Fruit fly (Drosophila melanogaster) whole organism, embryonic: ENCODE data around the gene dpr20.
A peak's percentile ranks its signal among the peaks of the same experiment; 100 is the strongest.

Experiments used
- Aef1 ChIP-seq: fragments of 200-800 bp; sonication (Bioruptor generic); IDR thresholded peaks from 3 replicates; pipeline ENCODE4 v1.3.6; 2022; ENCODE audit warnings: missing biosample characterization, missing genetic modification characterization
- Atf3 ChIP-seq: fragments of 200-800 bp; sonication (Bioruptor generic); optimal IDR thresholded peaks from 3 replicates; lab custom pipeline; 2016; ENCODE audit warnings: missing biosample characterization, missing genetic modification characterization
- Bdp1 ChIP-seq: fragments of 200-800 bp; sonication (Bioruptor generic); optimal IDR thresholded peaks from 3 replicates; lab custom pipeline; 2016; ENCODE audit warnings: missing biosample characterization, missing genetic modification characterization
- Blimp-1 ChIP-seq: fragments of 200-800 bp; sonication (Bioruptor generic); optimal IDR thresholded peaks from 3 replicates; lab custom pipeline; 2018; ENCODE audit warnings: missing biosample characterization, missing genetic modification characterization, mild to moderate bottlenecking, moderate library complexity, missing genetic modification reagents
- CG10274 ChIP-seq: fragments of 200-800 bp; sonication (Bioruptor generic); optimal IDR thresholded peaks from 3 replicates; lab custom pipeline; 2017; ENCODE audit warnings: missing biosample characterization, mild to moderate bottlenecking, missing genetic modification characterization
- CG10431 ChIP-seq: fragments of 200-800 bp; sonication (Bioruptor generic); optimal IDR thresholded peaks from 3 replicates; lab custom pipeline; 2018; ENCODE audit warnings: missing biosample characterization, mild to moderate bottlenecking, missing genetic modification characterization
- CG10654 ChIP-seq: fragments of 200-800 bp; sonication (Bioruptor generic); optimal IDR thresholded peaks from 2 replicates; lab custom pipeline; 2016; ENCODE audit warnings: missing biosample characterization, missing genetic modification characterization
- CG11504 ChIP-seq: fragments of 200-800 bp; sonication (Bioruptor generic); optimal IDR thresholded peaks from 3 replicates; lab custom pipeline; 2019; ENCODE audit warnings: missing biosample characterization, mild to moderate bottlenecking, missing genetic modification characterization, moderate library complexity
- CG11560 ChIP-seq: fragments of 200-800 bp; sonication (Bioruptor generic); IDR thresholded peaks from 3 replicates; pipeline ENCODE4 v1.3.6; 2022; ENCODE audit warnings: missing biosample characterization, missing genetic modification characterization
- CG13287 ChIP-seq: fragments of 200-800 bp; sonication (Bioruptor generic); IDR thresholded peaks from 2 replicates; pipeline ENCODE4 v1.3.6; 2022; ENCODE audit warnings: missing biosample characterization, missing genetic modification characterization; ENCODE audit not compliant: partially characterized antibody
- CG13424 ChIP-seq: fragments of 200-800 bp; sonication (Bioruptor generic); optimal IDR thresholded peaks from 2 replicates; lab custom pipeline; 2019; ENCODE audit warnings: missing biosample characterization, mild to moderate bottlenecking, missing genetic modification characterization, moderate library complexity
- CG14710 ChIP-seq: fragments of 200-800 bp; sonication (Bioruptor generic); optimal IDR thresholded peaks from 3 replicates; lab custom pipeline; 2019; ENCODE audit warnings: missing biosample characterization, mild to moderate bottlenecking, missing genetic modification characterization, moderate library complexity
- CG15514 ChIP-seq: fragments of 200-800 bp; sonication (Bioruptor generic); optimal IDR thresholded peaks from 3 replicates; lab custom pipeline; 2017; ENCODE audit warnings: missing biosample characterization, missing genetic modification characterization, mild to moderate bottlenecking, moderate library complexity, missing genetic modification reagents
- CG16863 ChIP-seq: fragments of 200-800 bp; sonication (Bioruptor generic); optimal IDR thresholded peaks from 3 replicates; lab custom pipeline; 2016; ENCODE audit warnings: missing biosample characterization, missing genetic modification characterization
- CG17359 ChIP-seq: fragments of 200-800 bp; sonication (Bioruptor generic); optimal IDR thresholded peaks from 3 replicates; lab custom pipeline; 2018; ENCODE audit warnings: missing biosample characterization, mild to moderate bottlenecking, missing genetic modification characterization, moderate library complexity
- CG2889 ChIP-seq: fragments of 200-800 bp; sonication (Bioruptor generic); IDR thresholded peaks from 3 replicates; pipeline ENCODE4 v1.3.6; 2022; ENCODE audit warnings: missing biosample characterization, missing genetic modification characterization
- CG4282 ChIP-seq: fragments of 200-800 bp; sonication (Bioruptor generic); optimal IDR thresholded peaks from 2 replicates; lab custom pipeline; 2016; ENCODE audit warnings: missing biosample characterization, missing genetic modification characterization
- CG6654 ChIP-seq: fragments of 200-800 bp; sonication (Bioruptor generic); optimal IDR thresholded peaks from 2 replicates; lab custom pipeline; 2017; ENCODE audit warnings: missing biosample characterization, mild to moderate bottlenecking, missing genetic modification characterization
- CG6791 ChIP-seq: fragments of 200-800 bp; sonication (Bioruptor generic); IDR thresholded peaks from 3 replicates; pipeline ENCODE4 v1.3.6; 2022; ENCODE audit warnings: missing biosample characterization, missing genetic modification characterization; ENCODE audit not compliant: partially characterized antibody
- CG9609 ChIP-seq: fragments of 200-800 bp; sonication (Bioruptor generic); optimal IDR thresholded peaks from 3 replicates; lab custom pipeline; 2016; ENCODE audit warnings: missing biosample characterization, missing genetic modification characterization
- CoRest ChIP-seq: fragments of 200-800 bp; sonication (Bioruptor generic); optimal IDR thresholded peaks from 3 replicates; lab custom pipeline; 2018; ENCODE audit warnings: missing biosample characterization, mild to moderate bottlenecking, missing genetic modification characterization, moderate library complexity
- Deaf1 ChIP-seq: fragments of 200-800 bp; optimal IDR thresholded peaks from 3 replicates; lab custom pipeline; 2019; ENCODE audit warnings: missing biosample characterization, mild to moderate bottlenecking, missing genetic modification characterization, moderate library complexity
- HHEX ChIP-seq: fragments of 200-800 bp; sonication (Bioruptor generic); optimal IDR thresholded peaks from 3 replicates; lab custom pipeline; 2017; ENCODE audit warnings: missing biosample characterization, mild to moderate bottlenecking, missing genetic modification characterization, missing genetic modification reagents
- HLHmδ ChIP-seq: fragments of 200-800 bp; sonication (Bioruptor generic); optimal IDR thresholded peaks from 2 replicates; lab custom pipeline; 2018; ENCODE audit warnings: missing biosample characterization, mild to moderate bottlenecking, missing genetic modification characterization, moderate library complexity
- MESR4 ChIP-seq: fragments of 200-800 bp; sonication (Bioruptor generic); optimal IDR thresholded peaks from 2 replicates; lab custom pipeline; 2018; ENCODE audit warnings: missing biosample characterization, mild to moderate bottlenecking, missing genetic modification characterization, moderate library complexity
- MTF-1 ChIP-seq: fragments of 200-800 bp; sonication (Bioruptor generic); optimal IDR thresholded peaks from 2 replicates; lab custom pipeline; 2018; ENCODE audit warnings: missing biosample characterization, mild to moderate bottlenecking, missing genetic modification characterization, borderline replicate concordance
- Myb ChIP-seq: fragments of 200-800 bp; sonication (Bioruptor generic); optimal IDR thresholded peaks from 2 replicates; lab custom pipeline; 2016; ENCODE audit warnings: missing biosample characterization, missing genetic modification characterization
- PHDP ChIP-seq: fragments of 200-800 bp; sonication (Bioruptor generic); optimal IDR thresholded peaks from 3 replicates; lab custom pipeline; 2018; ENCODE audit warnings: missing biosample characterization, mild to moderate bottlenecking, missing genetic modification characterization, moderate library complexity
- Sry-δ ChIP-seq: fragments of 200-800 bp; sonication (Bioruptor generic); optimal IDR thresholded peaks from 2 replicates; lab custom pipeline; 2016; ENCODE audit warnings: missing biosample characterization, missing genetic modification characterization
- Trl ChIP-seq, 3 experiments: fragments of >200 bp in 2 of 3; fragments of 200-800 bp in 1 of 3; sonication (Bioruptor generic) in 1 of 3; optimal IDR thresholded peaks; 2 replicates in 1 of 3; 3 replicates in 2 of 3; lab custom pipeline; 2016 to 2017; ENCODE audit warnings: missing biosample characterization in 1 of 3, missing genetic modification characterization in 1 of 3
- ab ChIP-seq: fragments of 200-800 bp; sonication (Bioruptor generic); optimal IDR thresholded peaks from 2 replicates; lab custom pipeline; 2016; ENCODE audit warnings: missing biosample characterization, missing genetic modification characterization
- caup ChIP-seq: fragments of 200-800 bp; sonication (Bioruptor generic); optimal IDR thresholded peaks from 3 replicates; lab custom pipeline; 2017; ENCODE audit warnings: missing biosample characterization, mild to moderate bottlenecking, missing genetic modification characterization, moderate library complexity; ENCODE audit not compliant: severe bottlenecking
- dimm ChIP-seq: fragments of 200-800 bp; sonication (Bioruptor generic); IDR thresholded peaks from 2 replicates; pipeline ENCODE4 v1.3.6; 2022; ENCODE audit warnings: missing biosample characterization, missing genetic modification characterization
- dm ChIP-seq: fragments of 200-800 bp; sonication (Bioruptor generic); optimal IDR thresholded peaks from 3 replicates; lab custom pipeline; 2016; ENCODE audit warnings: missing biosample characterization, missing genetic modification characterization
- emc ChIP-seq: fragments of 200-800 bp; sonication (Bioruptor generic); optimal IDR thresholded peaks from 2 replicates; lab custom pipeline; 2016; ENCODE audit warnings: missing biosample characterization, missing genetic modification characterization
- ems ChIP-seq: fragments of 200-800 bp; sonication (Bioruptor generic); optimal IDR thresholded peaks from 3 replicates; lab custom pipeline; 2016; ENCODE audit warnings: missing biosample characterization, missing genetic modification characterization
- exex ChIP-seq: fragments of 200-800 bp; sonication (Bioruptor generic); optimal IDR thresholded peaks from 4 replicates; lab custom pipeline; 2018; ENCODE audit warnings: missing biosample characterization, mild to moderate bottlenecking, missing genetic modification characterization, moderate library complexity
- gfzf ChIP-seq: fragments of 200-800 bp; sonication (Bioruptor generic); optimal IDR thresholded peaks from 2 replicates; lab custom pipeline; 2016; ENCODE audit warnings: missing biosample characterization, mild to moderate bottlenecking, missing genetic modification characterization, moderate library complexity
- grn ChIP-seq: fragments of 200-800 bp; sonication (Bioruptor generic); optimal IDR thresholded peaks from 3 replicates; lab custom pipeline; 2017; ENCODE audit warnings: missing biosample characterization, missing genetic modification characterization
- ham ChIP-seq: fragments of 200-800 bp; sonication (Bioruptor generic); IDR thresholded peaks from 2 replicates; pipeline ENCODE4 v1.3.6; 2022; ENCODE audit warnings: missing biosample characterization, missing genetic modification characterization
- hkb ChIP-seq, 2 experiments: fragments of 200-800 bp in 1 of 2; fragments of >200 bp in 1 of 2; sonication (Bioruptor generic) in 1 of 2; IDR thresholded peaks in 1 of 2; optimal IDR thresholded peaks in 1 of 2; 2 replicates each; pipeline versions ENCODE4 v1.3.6 to Lab custom; 2017 to 2022; ENCODE audit warnings: missing biosample characterization in 1 of 2, missing genetic modification characterization in 1 of 2
- ind ChIP-seq: fragments of 200-800 bp; sonication (Bioruptor generic); optimal IDR thresholded peaks from 3 replicates; lab custom pipeline; 2016; ENCODE audit warnings: missing biosample characterization, missing genetic modification characterization
- jumu ChIP-seq: fragments of 200-800 bp; sonication (Bioruptor generic); optimal IDR thresholded peaks from 3 replicates; lab custom pipeline; 2016; ENCODE audit warnings: missing biosample characterization, missing genetic modification characterization
- mam ChIP-seq: fragments of 200-800 bp; sonication (Bioruptor generic); optimal IDR thresholded peaks from 3 replicates; lab custom pipeline; 2016; ENCODE audit warnings: missing biosample characterization, missing genetic modification characterization
- peb ChIP-seq: fragments of 200-800 bp; sonication (Bioruptor generic); IDR thresholded peaks from 2 replicates; pipeline ENCODE4 v1.3.6; 2022; ENCODE audit warnings: missing biosample characterization, missing genetic modification characterization
- rib ChIP-seq: fragments of 200-800 bp; sonication (Bioruptor generic); IDR thresholded peaks from 2 replicates; pipeline ENCODE4 v1.3.6; 2022; ENCODE audit warnings: missing biosample characterization, missing genetic modification characterization
- row ChIP-seq: fragments of 200-800 bp; sonication (Bioruptor generic); IDR thresholded peaks from 3 replicates; pipeline ENCODE4 v1.3.6; 2022; ENCODE audit warnings: missing biosample characterization, missing genetic modification characterization
- sima ChIP-seq: fragments of 200-800 bp; sonication (Bioruptor generic); optimal IDR thresholded peaks from 2 replicates; lab custom pipeline; 2016; ENCODE audit warnings: missing biosample characterization, missing genetic modification characterization
- sob ChIP-seq: fragments of 200-800 bp; sonication (Bioruptor generic); IDR thresholded peaks from 2 replicates; pipeline ENCODE4 v1.3.6; 2022; ENCODE audit warnings: missing biosample characterization, missing genetic modification characterization
- trh ChIP-seq: fragments of 200-800 bp; sonication (Bioruptor generic); optimal IDR thresholded peaks from 2 replicates; lab custom pipeline; 2016; ENCODE audit warnings: missing biosample characterization, missing genetic modification characterization

The dpr20 gene

DNA sequence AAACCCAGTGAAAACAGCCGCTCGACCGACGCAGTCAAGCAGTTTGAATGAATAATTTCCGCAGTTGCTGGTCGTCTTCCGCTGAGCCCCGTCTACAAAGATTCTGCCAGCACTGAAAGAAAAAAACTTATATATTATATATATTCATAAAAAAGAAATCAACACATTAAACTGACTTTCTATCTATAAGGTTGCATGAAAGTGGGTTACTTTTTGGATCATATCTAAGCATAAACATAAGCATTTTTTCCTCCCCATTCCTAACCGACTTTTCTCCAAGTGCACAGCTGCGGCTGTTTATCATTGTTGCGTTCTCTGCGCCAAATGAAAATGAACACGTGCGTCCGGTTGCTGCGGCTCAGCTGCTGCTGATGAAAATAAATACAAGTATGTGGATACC is 36.7 kb downstream of the dpr20 start (continued):
- TF ChIP-seq CG6791 (GFP tag; lab: Robert Waterston, UW) (no peak), Deaf1 (tag; lab: Kevin White, UChicago) (peak; percentile 42), ems (GFP tag; lab: Kevin White, UChicago) (peak; percentile 33), trh (GFP tag; lab: Kevin White, UChicago) (no peak), HHEX (peak; percentile 64), CG11504 (peak; percentile 88), CG4282 (GFP tag; lab: Kevin White, UChicago) (no peak), hkb (optimal IDR thresholded peaks at IDR 0.05; lab: Kevin White, UChicago) (no peak), hkb (GFP tag; IDR thresholded peaks at IDR 0.05; lab: Robert Waterston, UW) (peak; percentile 89), row (peak; percentile 78), CG10431 (GFP tag; lab: Kevin White, UChicago) (peak; percentile 23), Blimp-1 (peak; percentile 77), ham (no peak), emc (GFP tag; lab: Kevin White, UChicago) (no peak), HLHmδ (GFP tag; lab: Kevin White, UChicago) (no peak), CG15514 (GFP tag; lab: Kevin White, UChicago) (peak; percentile 31), CG17359 (tag; lab: Kevin White, UChicago) (peak; percentile 86), sima (no peak), CG13424 (tag; lab: Kevin White, UChicago) (peak; percentile 74), Trl (optimal IDR thresholded peaks at IDR 0.05; lab: Kevin White, UChicago) (no peak), Trl (GFP tag; optimal IDR thresholded peaks at IDR 0.05; lab: Kevin White, UChicago) (no peak), CG14710 (tag; lab: Kevin White, UChicago) (peak; percentile 53), rib (GFP tag; lab: Robert Waterston, UW) (0 out of 2 replicates have a peak, but pooled peaks have one; percentile 20), CG16863 (no peak), MESR4 (GFP tag; lab: Kevin White, UChicago) (no peak), CG13287 (GFP tag; lab: Robert Waterston, UW) (no peak), Aef1 (GFP tag; lab: Robert Waterston, UW) (peak; percentile 71), CoRest (tag; lab: Kevin White, UChicago) (peak; percentile 74), Sry-δ (GFP tag; lab: Kevin White, UChicago) (no peak), CG9609 (no peak), sob (peak; percentile 74; the same call in 1 of the 2 replicates), grn (GFP tag; lab: Kevin White, UChicago) (no peak), ab (GFP tag; lab: Kevin White, UChicago) (no peak), CG11560 (tag; lab: Robert Waterston, UW) (no peak), jumu (GFP tag; lab: Kevin White, UChicago) (no peak), peb (GFP tag; lab: Robert Waterston, UW) (peak; percentile 40; the same call in 1 of the 2 replicates), ind (GFP tag; lab: Kevin White, UChicago) (peak; percentile 65), MTF-1 (peak; percentile 19), dm (GFP tag; lab: Kevin White, UChicago) (no peak), gfzf (GFP tag; lab: Kevin White, UChicago) (no peak), Myb (GFP tag; lab: Kevin White, UChicago) (no peak), CG6654 (peak; percentile 18), Atf3 (GFP tag; lab: Kevin White, UChicago) (no peak), PHDP (tag; lab: Kevin White, UChicago) (peak; percentile 71), exex (no peak), dimm (GFP tag; lab: Robert Waterston, UW) (peak; percentile 51; the same call in 1 of the 2 replicates), CG10274 (GFP tag; lab: Kevin White, UChicago) (no peak), mam (GFP tag; lab: Kevin White, UChicago) (peak; percentile 19), Bdp1 (no peak), CG10654 (GFP tag; lab: Kevin White, UChicago) (peak; percentile 61), CG2889 (GFP tag; lab: Robert Waterston, UW) (0 out of 3 replicates have a peak, but pooled peaks have one; percentile 55), caup (peak; percentile 13)
